Fruit fly (Drosophila melanogaster): ENCODE data around the gene CG4042.
A peak's percentile ranks its signal among the peaks of the same experiment; 100 is the strongest.

The CG4042 gene

dm6 chr3L:20771001-20771890 lies at the start of gene CG4042, which contains the start of gene Pitslre (continued):
- TF ChIP-seq CG2120 (GFP tag; optimal IDR thresholded peaks at IDR 0.05): peak; percentile 66
- TF ChIP-seq lmd (GFP tag; IDR thresholded peaks at IDR 0.05): 0 out of 2 replicates have a peak, but pooled peaks have one; percentile 17
- peak; percentile 71 for TF ChIP-seq hbn (GFP tag; IDR thresholded peaks at IDR 0.05; ENCODE audit: partially characterized antibody)
- no peak for TF ChIP-seq CG17802 (tag; optimal IDR thresholded peaks at IDR 0.05)
- peak; percentile 22 for TF ChIP-seq CG15514 (GFP tag; optimal IDR thresholded peaks at IDR 0.05)
- no peak for TF ChIP-seq ttk (GFP tag; IDR thresholded peaks at IDR 0.05)
- TF ChIP-seq CG16779 (GFP tag; IDR thresholded peaks at IDR 0.05): no peak
- no peak for TF ChIP-seq CHES-1-like (GFP tag; optimal IDR thresholded peaks at IDR 0.05)
- no peak for TF ChIP-seq luna (GFP tag; optimal IDR thresholded peaks at IDR 0.05)
- TF ChIP-seq Jarid2 (GFP tag; optimal IDR thresholded peaks at IDR 0.05): no peak
- no peak for TF ChIP-seq CG18011 (GFP tag; optimal IDR thresholded peaks at IDR 0.05)
- no peak for TF ChIP-seq grn (GFP tag; optimal IDR thresholded peaks at IDR 0.05)
- no peak for TF ChIP-seq dm (GFP tag; optimal IDR thresholded peaks at IDR 0.05)
- peak; percentile 56 for TF ChIP-seq ind (GFP tag; optimal IDR thresholded peaks at IDR 0.05)
- TF ChIP-seq CG3407 (GFP tag; optimal IDR thresholded peaks at IDR 0.05): peak; percentile 8
- peak; percentile 18 for TF ChIP-seq dmrt11E (tag; optimal IDR thresholded peaks at IDR 0.05)
- TF ChIP-seq Ada2b (GFP tag; IDR thresholded peaks at IDR 0.05): no peak
- TF ChIP-seq cwo (GFP tag; optimal IDR thresholded peaks at IDR 0.05): peak; percentile 7
- TF ChIP-seq Myb (GFP tag; optimal IDR thresholded peaks at IDR 0.05): no peak
- no peak for TF ChIP-seq usp (GFP tag; optimal IDR thresholded peaks at IDR 0.05)
- TF ChIP-seq CG15073 (GFP tag; optimal IDR thresholded peaks at IDR 0.05): no peak
- TF ChIP-seq Atf6 (GFP tag; IDR thresholded peaks at IDR 0.05): 0 out of 2 replicates have a peak, but pooled peaks have one; percentile 36
- no peak for TF ChIP-seq ash1 (GFP tag; optimal IDR thresholded peaks at IDR 0.05)
- TF ChIP-seq lilli (GFP tag; optimal IDR thresholded peaks at IDR 0.05): peak; percentile 57
- TF ChIP-seq Awh (GFP tag; IDR thresholded peaks at IDR 0.05): no peak
- no peak for TF ChIP-seq peb (GFP tag; IDR thresholded peaks at IDR 0.05)
- no peak for TF ChIP-seq mirr (GFP tag; optimal IDR thresholded peaks at IDR 0.05)
- TF ChIP-seq CG8478 (optimal IDR thresholded peaks at IDR 0.05): no peak
- peak; percentile 42 for TF ChIP-seq NfI (GFP tag; optimal IDR thresholded peaks at IDR 0.05)
- no peak for TF ChIP-seq pan (optimal IDR thresholded peaks at IDR 0.05)
- TF ChIP-seq pan (GFP tag; optimal IDR thresholded peaks at IDR 0.05 in 1 of 2, IDR thresholded peaks at IDR 0.05 in 1 of 2): no peak
- TF ChIP-seq Chrac-16 (GFP tag; optimal IDR thresholded peaks at IDR 0.05): peak; percentile 60
- no peak for TF ChIP-seq crol (GFP tag; IDR thresholded peaks at IDR 0.05)
- TF ChIP-seq pum (GFP tag; optimal IDR thresholded peaks at IDR 0.05): no peak
- peak; percentile 36 for TF ChIP-seq Dek (tag; optimal IDR thresholded peaks at IDR 0.05)
- no peak for TF ChIP-seq Hr39 (optimal IDR thresholded peaks at IDR 0.05)
- peak; percentile 38 for TF ChIP-seq CG12104 (GFP tag; optimal IDR thresholded peaks at IDR 0.05)
- TF ChIP-seq CG2116 (GFP tag; optimal IDR thresholded peaks at IDR 0.05): peak; percentile 25
- no peak for TF ChIP-seq Mes4 (GFP tag; optimal IDR thresholded peaks at IDR 0.05)
- TF ChIP-seq Lhr (GFP tag; optimal IDR thresholded peaks at IDR 0.05): no peak
- TF ChIP-seq CG7839 (tag; optimal IDR thresholded peaks at IDR 0.05): peak; percentile 30
- TF ChIP-seq pfk (GFP tag; optimal IDR thresholded peaks at IDR 0.05): no peak
- TF ChIP-seq CG4617 (GFP tag; optimal IDR thresholded peaks at IDR 0.05; ENCODE audit: borderline replicate concordance): peak; percentile 56
- no peak for TF ChIP-seq CrebB (tag; optimal IDR thresholded peaks at IDR 0.05)
- no peak for TF ChIP-seq CG14441 (GFP tag; IDR thresholded peaks at IDR 0.05)
- TF ChIP-seq CG4328 (GFP tag; optimal IDR thresholded peaks at IDR 0.05): no peak
- TF ChIP-seq wdn (GFP tag; IDR thresholded peaks at IDR 0.05): no peak
- TF ChIP-seq br (optimal IDR thresholded peaks at IDR 0.05): no peak
- TF ChIP-seq dati (GFP tag; IDR thresholded peaks at IDR 0.05): no peak
- TF ChIP-seq Dip2 (GFP tag; IDR thresholded peaks at IDR 0.05): no peak
- TF ChIP-seq CG13296 (GFP tag; optimal IDR thresholded peaks at IDR 0.05): peak; percentile 47

All from whole organism, embryonic.